Worm (Caenorhabditis elegans): Measurements from ENCODE around the gene slc-25A21.
"Not testable (repeated sequence)": the region's sequence is repeated elsewhere in the genome, so short reads cannot be mapped to it uniquely, and the experiment has no call there.

Gene slc-25A21

DNA sequence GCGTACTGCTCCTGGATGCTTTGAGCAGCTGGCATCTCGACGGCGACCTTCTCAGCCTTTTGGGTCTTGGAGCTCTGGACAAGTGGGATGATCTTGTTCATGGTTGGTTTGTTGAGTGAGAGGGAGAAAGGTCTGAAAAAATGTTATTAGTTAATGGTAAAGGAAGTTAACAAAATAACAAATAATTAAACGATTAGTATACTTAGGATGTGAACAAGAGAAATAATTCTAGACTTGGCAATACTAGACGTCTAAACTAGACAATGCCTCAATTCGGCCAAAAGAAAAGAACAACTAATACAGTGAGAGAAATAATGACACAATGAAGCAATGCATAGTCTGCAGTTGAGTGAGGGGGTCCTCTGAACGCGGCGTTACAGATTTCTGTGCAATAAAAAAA, 20.9 kb downstream of the slc-25A21 start, which contains the start of gene R11.4:
R11.4 (minus strand) TSS at position 101 of the 400 bp plus-strand sequence.
- no peak for TF ChIP-seq W03F9.2 (tag; optimal IDR thresholded peaks at IDR 0.05)
- no peak for TF ChIP-seq dao-5 (tag; optimal IDR thresholded peaks at IDR 0.05)
- TF ChIP-seq him-1 (tag; optimal IDR thresholded peaks at IDR 0.05) = no peak

DNA sequence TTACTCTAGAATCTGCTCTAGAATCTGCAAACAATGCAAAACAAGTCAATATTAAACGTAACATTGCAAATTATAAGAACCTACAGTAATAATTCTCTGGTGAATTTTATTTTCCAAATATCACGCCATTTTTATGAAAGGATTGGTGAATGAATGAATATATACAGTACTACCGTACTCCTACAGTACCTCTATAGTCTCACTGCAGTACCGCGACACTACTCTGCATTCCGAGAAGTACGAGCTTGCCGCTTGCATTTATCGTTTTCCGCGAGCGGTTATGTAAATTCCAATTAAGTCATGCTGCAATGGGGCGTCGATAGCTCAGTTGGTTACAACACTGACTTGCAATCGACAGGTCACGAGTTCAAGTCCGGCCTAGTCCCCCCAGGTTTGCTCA, 22.6 kb downstream of the slc-25A21 start, which contains the start of gene F23A7.4:
F23A7.4 (plus strand) TSS at position 301 of the 400 bp plus-strand sequence.
- not testable (repeated sequence) for TF ChIP-seq W03F9.2, dao-5, him-1 (tag; optimal IDR thresholded peaks at IDR 0.05)

DNA sequence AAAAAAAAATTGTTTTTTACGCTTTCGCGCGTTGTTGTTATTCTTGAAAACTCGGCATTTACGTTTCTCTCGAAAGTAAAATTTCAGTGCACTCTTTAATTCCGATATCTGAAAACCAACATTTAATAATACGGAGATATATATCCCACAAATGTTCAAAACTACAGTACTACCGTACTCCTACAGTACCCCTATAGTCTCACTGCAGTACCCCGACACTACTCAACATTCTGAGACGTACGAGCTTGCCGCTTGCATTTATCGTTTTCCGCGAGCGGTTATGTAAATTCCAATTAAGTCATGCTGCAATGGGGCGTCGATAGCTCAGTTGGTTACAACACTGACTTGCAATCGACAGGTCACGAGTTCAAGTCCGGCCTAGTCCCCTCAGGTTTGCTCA, 23.4 kb downstream of the slc-25A21 start, which contains the start of gene F23A7.8:
F23A7.8 (plus strand) TSS at position 301 of the 400 bp plus-strand sequence.
- not testable (repeated sequence) for TF ChIP-seq W03F9.2, him-1, dao-5 (tag; optimal IDR thresholded peaks at IDR 0.05)

DNA sequence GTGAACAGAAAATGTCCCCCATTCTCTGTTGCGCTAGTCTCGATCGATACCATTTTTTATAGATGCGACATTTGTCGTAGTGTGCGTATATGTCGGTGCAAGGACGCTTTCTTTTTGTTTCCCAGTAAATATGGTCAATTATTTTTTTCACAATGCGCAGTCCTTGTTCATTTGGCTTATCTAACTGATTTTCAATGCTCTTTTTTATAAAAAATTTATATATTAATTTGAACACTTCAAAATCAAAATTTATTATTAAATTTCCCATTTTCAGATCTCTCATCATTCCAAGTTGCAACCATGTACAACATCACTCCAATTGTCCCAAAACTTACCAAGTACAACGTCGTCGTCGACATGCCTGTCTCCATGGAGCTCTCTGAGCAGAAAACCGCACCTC, 27.5 kb downstream of the slc-25A21 start, which contains the start of gene F23A7.1:
F23A7.1 (plus strand) TSS at position 301 of the 400 bp plus-strand sequence.
- TF ChIP-seq dao-5 (tag; optimal IDR thresholded peaks at IDR 0.05) = no peak
- TF ChIP-seq W03F9.2 (tag; optimal IDR thresholded peaks at IDR 0.05) = no peak
- no peak for TF ChIP-seq him-1 (tag; optimal IDR thresholded peaks at IDR 0.05)

DNA sequence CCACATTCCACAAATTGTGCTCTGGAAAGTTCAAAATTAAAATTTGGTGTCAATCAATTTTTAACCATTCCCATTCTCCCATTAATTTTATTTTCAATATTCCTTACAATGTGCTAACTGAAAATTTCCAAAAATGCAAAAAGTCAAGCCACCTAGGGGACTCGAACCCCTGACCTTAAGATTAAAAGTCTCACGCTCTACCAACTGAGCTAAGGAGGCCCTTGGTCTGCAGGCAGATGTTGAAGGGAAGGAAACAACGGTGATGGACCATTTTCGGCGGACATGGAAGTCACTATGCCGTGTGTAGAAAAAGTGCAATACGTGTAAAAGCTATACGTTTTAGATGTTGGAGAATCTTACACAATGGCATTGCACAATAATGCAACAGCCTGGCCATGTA, 28.1 kb downstream of the slc-25A21 start:
- TF ChIP-seq dao-5 (tag; optimal IDR thresholded peaks at IDR 0.05) (no peak), W03F9.2 (tag; optimal IDR thresholded peaks at IDR 0.05) (no peak), him-1 (tag; optimal IDR thresholded peaks at IDR 0.05) (no peak)

DNA sequence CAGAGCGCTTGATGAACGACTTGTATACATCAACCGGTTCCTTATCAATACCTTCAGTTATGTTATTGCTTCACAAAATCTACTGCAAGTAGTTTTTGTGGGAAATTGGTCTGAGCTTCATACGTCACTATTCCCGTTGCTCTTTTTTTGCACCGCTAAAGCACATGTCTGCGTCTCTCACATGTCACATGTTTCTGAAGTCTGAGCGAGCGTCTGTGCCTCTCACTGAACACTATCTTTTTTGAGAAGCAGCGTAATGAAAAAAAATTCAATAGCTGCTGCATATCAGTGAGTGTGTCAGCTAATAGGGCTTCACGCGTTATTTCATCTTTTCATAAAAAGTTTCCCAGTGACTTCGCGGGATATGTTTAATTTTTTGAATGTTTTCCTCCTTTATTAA, 28.6 kb downstream of the slc-25A21 start:
- TF ChIP-seq dao-5 (tag; optimal IDR thresholded peaks at IDR 0.05) (no peak), W03F9.2 (tag; optimal IDR thresholded peaks at IDR 0.05) (no peak), him-1 (tag; optimal IDR thresholded peaks at IDR 0.05) (no peak)

DNA sequence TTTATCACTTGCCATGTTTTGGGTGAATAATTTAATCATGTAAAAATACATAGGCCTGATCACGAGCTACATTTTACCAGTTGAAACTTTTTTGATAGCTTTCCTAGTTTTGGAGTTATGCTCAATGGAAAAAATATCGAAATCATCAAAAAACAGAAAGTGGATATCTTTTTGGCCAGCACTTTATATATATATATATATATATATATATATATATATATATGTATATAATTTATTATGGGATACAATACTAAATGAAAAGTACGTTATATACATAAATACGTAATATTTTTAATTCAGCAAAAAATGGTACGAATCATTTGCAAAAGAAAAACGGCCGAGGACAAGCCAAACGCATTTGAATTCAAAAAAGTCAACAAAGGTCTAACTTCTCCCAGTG, 30.1 kb downstream of the slc-25A21 start, which contains the start of gene F23A7.3:
F23A7.3 (plus strand) TSS at position 301 of the 400 bp plus-strand sequence.
- not testable (repeated sequence) for TF ChIP-seq W03F9.2, dao-5, him-1 (tag; optimal IDR thresholded peaks at IDR 0.05)

DNA sequence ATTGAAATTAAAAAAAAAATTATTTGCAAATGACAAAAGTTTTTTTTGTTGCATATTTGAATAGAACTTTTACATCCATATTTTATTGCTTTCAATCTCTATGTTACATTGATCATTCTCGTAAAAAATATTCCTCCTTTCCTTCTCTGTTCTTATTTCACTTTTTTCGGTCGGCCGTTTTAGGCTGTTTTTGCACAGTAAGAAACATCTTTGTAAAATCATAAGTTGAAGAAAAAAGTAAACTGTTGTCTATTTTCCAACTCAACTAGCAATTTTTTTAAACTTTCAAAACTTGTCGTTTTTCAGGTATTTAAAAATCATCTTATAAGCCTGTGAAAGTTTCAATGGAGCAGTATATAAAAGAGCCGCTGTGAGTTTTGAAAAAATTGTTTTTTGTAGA, 39.0 kb downstream of the slc-25A21 start, which contains the start of gene F23A7.5:
F23A7.5 (plus strand) TSS at position 301 of the 400 bp plus-strand sequence.
- TF ChIP-seq him-1 (tag; optimal IDR thresholded peaks at IDR 0.05) = no peak
- no peak for TF ChIP-seq W03F9.2 (tag; optimal IDR thresholded peaks at IDR 0.05)
- no peak for TF ChIP-seq dao-5 (tag; optimal IDR thresholded peaks at IDR 0.05)

DNA sequence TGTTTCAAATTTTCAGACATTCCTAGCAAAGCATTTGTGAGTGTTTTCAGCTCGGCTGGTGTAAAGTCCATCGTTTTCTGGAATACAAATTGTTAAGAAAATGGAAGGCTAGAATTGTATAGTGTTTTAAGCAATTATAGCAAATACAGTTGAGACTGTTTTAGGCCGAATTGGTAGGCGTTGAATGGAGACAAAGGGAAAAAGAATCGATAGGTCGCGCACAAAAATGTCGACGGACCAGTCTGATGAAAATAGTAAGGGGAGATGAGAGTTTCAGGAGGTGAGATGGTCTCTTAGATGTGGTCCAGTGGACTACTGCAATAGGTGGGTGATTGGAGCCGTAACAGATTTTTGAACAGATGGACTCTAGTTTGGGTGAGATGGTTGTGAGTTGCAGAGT, 51.0 kb downstream of the slc-25A21 start:
- no peak for TF ChIP-seq him-1 (tag; optimal IDR thresholded peaks at IDR 0.05)
- TF ChIP-seq dao-5 (tag; optimal IDR thresholded peaks at IDR 0.05) = no peak
- no peak for TF ChIP-seq W03F9.2 (tag; optimal IDR thresholded peaks at IDR 0.05)

DNA sequence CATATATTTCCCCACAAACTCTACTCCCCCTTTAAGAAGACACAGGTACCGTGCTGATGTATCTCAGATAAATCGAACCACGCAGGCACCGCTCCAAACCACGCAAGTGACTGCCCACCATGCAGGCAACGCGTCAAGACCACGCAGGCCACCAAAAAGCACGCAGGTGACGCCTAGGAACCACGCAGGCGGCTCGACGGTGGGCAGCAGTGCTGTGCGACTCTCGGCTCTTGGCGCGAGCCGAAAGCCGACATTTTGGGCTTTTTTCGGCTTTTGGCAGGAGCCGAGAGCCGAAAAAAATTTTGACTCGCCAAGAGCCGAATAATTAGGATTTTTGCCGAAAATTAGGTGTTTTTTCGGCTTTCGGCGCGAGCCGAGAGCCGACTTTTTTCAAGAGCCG, 53.5 kb downstream of the slc-25A21 start:
- TF ChIP-seq him-1 (tag; optimal IDR thresholded peaks at IDR 0.05) = no peak
- TF ChIP-seq W03F9.2 (tag; optimal IDR thresholded peaks at IDR 0.05) = no peak
- TF ChIP-seq dao-5 (tag; optimal IDR thresholded peaks at IDR 0.05) = no peak
